Worm (Caenorhabditis elegans) whole organism, L4/young adult: ENCODE data around the gene hpo-25.

Experiments used
- W03F9.2 ChIP-seq: fragments of 150-350 bp; optimal IDR thresholded peaks from 2 replicates; lab custom pipeline; 2014; ENCODE audit warnings: missing biosample characterization, missing genetic modification characterization
- dao-5 ChIP-seq: sonication (generic microtip); optimal IDR thresholded peaks from 2 replicates; lab custom pipeline; 2016; ENCODE audit warnings: missing genotype, missing genetic modification characterization, moderate library complexity, missing compliant biosample characterization
- him-1 ChIP-seq: sonication (generic microtip); optimal IDR thresholded peaks from 2 replicates; lab custom pipeline; 2016; ENCODE audit warnings: missing genotype, missing genetic modification reagents, missing genetic modification characterization, missing compliant biosample characterization

ce11 chrII:2353012-2353411 lies 16.0 kb upstream of the hpo-25 start, which contains the start of gene F43C11.3:
- TF ChIP-seq him-1 (tag; lab: Kevin White, UChicago) (no peak), dao-5 (tag; lab: Kevin White, UChicago) (no peak), W03F9.2 (tag; lab: Kevin White, UChicago) (no peak)
